Fruit fly (Drosophila melanogaster) whole organism, embryonic: ENCODE measurements around the gene CG7120.

Experiments used
- Abd-B ChIP-seq: fragments of 200-800 bp; sonication (Bioruptor generic); optimal IDR thresholded peaks from 2 replicates; lab custom pipeline; 2018; ENCODE audit warnings: missing biosample characterization, mild to moderate bottlenecking, missing genetic modification characterization, moderate library complexity
- CG10209 ChIP-seq: fragments of 200-800 bp; sonication (Bioruptor generic); optimal IDR thresholded peaks from 3 replicates; lab custom pipeline; 2017; ENCODE audit warnings: missing biosample characterization, mild to moderate bottlenecking, missing genetic modification characterization, missing genetic modification reagents
- CG10543 ChIP-seq: fragments of 200-800 bp; sonication (Bioruptor generic); optimal IDR thresholded peaks from 3 replicates; lab custom pipeline; 2017; ENCODE audit warnings: missing biosample characterization, mild to moderate bottlenecking, missing genetic modification characterization, moderate library complexity
- CG14860 ChIP-seq: fragments of 200-800 bp; sonication (Bioruptor generic); IDR thresholded peaks from 3 replicates; pipeline ENCODE4 v1.3.6; 2022; ENCODE audit warnings: missing biosample characterization, missing genetic modification characterization; ENCODE audit not compliant: partially characterized antibody
- CG16863 ChIP-seq: fragments of 200-800 bp; sonication (Bioruptor generic); optimal IDR thresholded peaks from 3 replicates; lab custom pipeline; 2016; ENCODE audit warnings: missing biosample characterization, missing genetic modification characterization
- CG31224 ChIP-seq: fragments of 200-800 bp; sonication (Bioruptor generic); IDR thresholded peaks from 2 replicates; pipeline ENCODE4 v1.3.6; 2022; ENCODE audit warnings: missing biosample characterization, missing genetic modification characterization
- CG34224 ChIP-seq: fragments of 200-800 bp; sonication (Bioruptor generic); IDR thresholded peaks from 3 replicates; pipeline ENCODE4 v1.3.6; 2022; ENCODE audit warnings: missing biosample characterization, missing genetic modification characterization; ENCODE audit not compliant: partially characterized antibody
- CG42726 ChIP-seq: fragments of 200-800 bp; sonication (Bioruptor generic); IDR thresholded peaks from 2 replicates; pipeline ENCODE4 v1.3.6; 2022; ENCODE audit warnings: missing biosample characterization, missing genetic modification characterization; ENCODE audit not compliant: partially characterized antibody
- CG4730 ChIP-seq: fragments of 200-800 bp; sonication (Bioruptor generic); IDR thresholded peaks from 2 replicates; pipeline ENCODE4 v1.3.6; 2022; ENCODE audit warnings: missing biosample characterization, missing genetic modification characterization
- CG4820 ChIP-seq: fragments of 200-800 bp; sonication (Bioruptor generic); optimal IDR thresholded peaks from 3 replicates; lab custom pipeline; 2016; ENCODE audit warnings: missing biosample characterization, missing genetic modification characterization
- CG6791 ChIP-seq: fragments of 200-800 bp; sonication (Bioruptor generic); IDR thresholded peaks from 3 replicates; pipeline ENCODE4 v1.3.6; 2022; ENCODE audit warnings: missing biosample characterization, missing genetic modification characterization; ENCODE audit not compliant: partially characterized antibody
- CG8944 ChIP-seq: fragments of 200-800 bp; sonication (Bioruptor generic); optimal IDR thresholded peaks from 3 replicates; lab custom pipeline; 2016; ENCODE audit warnings: missing biosample characterization, missing genetic modification characterization
- CG9437 ChIP-seq: fragments of 200-800 bp; sonication (Bioruptor generic); optimal IDR thresholded peaks from 2 replicates; lab custom pipeline; 2018; ENCODE audit warnings: missing biosample characterization, mild to moderate bottlenecking, missing genetic modification characterization
- CG9932 ChIP-seq: fragments of 200-800 bp; sonication (Bioruptor generic); IDR thresholded peaks from 2 replicates; pipeline ENCODE4 v1.3.6; 2022; ENCODE audit warnings: missing biosample characterization, missing genetic modification characterization
- CTCF ChIP-seq: fragments of 200-800 bp; sonication (Bioruptor generic); optimal IDR thresholded peaks from 2 replicates; lab custom pipeline; 2017; ENCODE audit warnings: missing biosample characterization, mild to moderate bottlenecking, missing genetic modification characterization, moderate library complexity
- Camta ChIP-seq: fragments of 200-800 bp; sonication (Bioruptor generic); optimal IDR thresholded peaks from 2 replicates; lab custom pipeline; 2016; ENCODE audit warnings: missing biosample characterization, missing genetic modification characterization
- D ChIP-seq, 2 experiments: fragments of 200-800 bp in 1 of 2; fragments of >200 bp in 1 of 2; sonication (Bioruptor generic) in 1 of 2; optimal IDR thresholded peaks; 2 replicates in 1 of 2; 3 replicates in 1 of 2; lab custom pipeline; 2017; ENCODE audit warnings: mild to moderate bottlenecking in 1 of 2, missing biosample characterization in 1 of 2, missing genetic modification characterization in 1 of 2, missing genetic modification reagents in 1 of 2
- Doc3 ChIP-seq: fragments of 200-800 bp; sonication (Bioruptor generic); IDR thresholded peaks from 3 replicates; pipeline ENCODE4 v1.3.6; 2022; ENCODE audit warnings: missing biosample characterization, missing genetic modification characterization; ENCODE audit not compliant: partially characterized antibody
- Dref ChIP-seq: fragments of 200-800 bp; sonication (Bioruptor generic); IDR thresholded peaks from 2 replicates; pipeline ENCODE4 v1.3.6; 2022; ENCODE audit warnings: missing biosample characterization, missing genetic modification characterization
- HLH3B ChIP-seq: fragments of 200-800 bp; sonication (Bioruptor generic); IDR thresholded peaks from 2 replicates; pipeline ENCODE4 v1.3.6; 2022; ENCODE audit warnings: missing biosample characterization, missing genetic modification characterization
- HLH4C ChIP-seq: fragments of 200-800 bp; sonication (Bioruptor generic); IDR thresholded peaks from 3 replicates; pipeline ENCODE4 v1.3.6; 2022; ENCODE audit warnings: missing biosample characterization, missing genetic modification characterization; ENCODE audit not compliant: partially characterized antibody
- HLH54F ChIP-seq: fragments of 200-800 bp; sonication (Bioruptor generic); optimal IDR thresholded peaks from 3 replicates; lab custom pipeline; 2016; ENCODE audit warnings: missing biosample characterization, missing genetic modification characterization
- Hmr ChIP-seq: fragments of 200-800 bp; sonication (Bioruptor generic); optimal IDR thresholded peaks from 3 replicates; lab custom pipeline; 2017; ENCODE audit warnings: mild to moderate bottlenecking, missing biosample characterization, missing genetic modification reagents, missing genetic modification characterization
- Jarid2 ChIP-seq: fragments of 200-800 bp; sonication (Bioruptor generic); optimal IDR thresholded peaks from 3 replicates; lab custom pipeline; 2017; ENCODE audit warnings: mild to moderate bottlenecking, missing biosample characterization, missing genetic modification reagents, missing genetic modification characterization
- MESR4 ChIP-seq: fragments of 200-800 bp; sonication (Bioruptor generic); optimal IDR thresholded peaks from 2 replicates; lab custom pipeline; 2018; ENCODE audit warnings: missing biosample characterization, mild to moderate bottlenecking, missing genetic modification characterization, moderate library complexity
- Myb ChIP-seq: fragments of 200-800 bp; sonication (Bioruptor generic); optimal IDR thresholded peaks from 2 replicates; lab custom pipeline; 2016; ENCODE audit warnings: missing biosample characterization, missing genetic modification characterization
- Poxn ChIP-seq: fragments of 200-800 bp; sonication (Bioruptor generic); IDR thresholded peaks from 2 replicates; pipeline ENCODE4 v1.3.6; 2022; ENCODE audit warnings: missing biosample characterization, missing genetic modification characterization
- Sox100B ChIP-seq: fragments of 200-800 bp; sonication (Bioruptor generic); optimal IDR thresholded peaks from 3 replicates; lab custom pipeline; 2018; ENCODE audit warnings: missing biosample characterization, mild to moderate bottlenecking, missing genetic modification characterization
- Sox102F ChIP-seq: fragments of 200-800 bp; sonication (Bioruptor generic); optimal IDR thresholded peaks from 2 replicates; lab custom pipeline; 2018; ENCODE audit warnings: missing biosample characterization, mild to moderate bottlenecking, missing genetic modification characterization, moderate library complexity
- Sry-δ ChIP-seq: fragments of 200-800 bp; sonication (Bioruptor generic); optimal IDR thresholded peaks from 2 replicates; lab custom pipeline; 2016; ENCODE audit warnings: missing biosample characterization, missing genetic modification characterization
- Xrp1 ChIP-seq: fragments of 200-800 bp; sonication (Bioruptor generic); IDR thresholded peaks from 2 replicates; pipeline ENCODE4 v1.3.6; 2022; ENCODE audit warnings: missing biosample characterization, missing genetic modification characterization
- ac ChIP-seq: fragments of 200-800 bp; sonication (Bioruptor generic); optimal IDR thresholded peaks from 3 replicates; lab custom pipeline; 2017; ENCODE audit warnings: missing biosample characterization, mild to moderate bottlenecking, missing genetic modification characterization
- aop ChIP-seq: fragments of 200-800 bp; sonication (Bioruptor generic); IDR thresholded peaks from 2 replicates; pipeline ENCODE4 v1.3.6; 2022; ENCODE audit warnings: missing biosample characterization, missing genetic modification characterization
- cato ChIP-seq: fragments of 200-800 bp; sonication (Bioruptor generic); optimal IDR thresholded peaks from 2 replicates; lab custom pipeline; 2016; ENCODE audit warnings: missing biosample characterization, missing genetic modification characterization, borderline replicate concordance
- dpn ChIP-seq, 2 experiments: fragments of 200-800 bp; sonication (Bioruptor generic); optimal IDR thresholded peaks; 3 replicates each; lab custom pipeline; 2016; ENCODE audit warnings: missing biosample characterization in 2 of 2, missing genetic modification characterization in 2 of 2
- fu2 ChIP-seq: fragments of 200-800 bp; sonication (Bioruptor generic); optimal IDR thresholded peaks from 2 replicates; lab custom pipeline; 2016; ENCODE audit warnings: missing biosample characterization, missing genetic modification characterization
- gem ChIP-seq: fragments of 200-800 bp; sonication (Bioruptor generic); optimal IDR thresholded peaks from 2 replicates; lab custom pipeline; 2019; ENCODE audit warnings: missing biosample characterization, mild to moderate bottlenecking, missing genetic modification characterization, moderate library complexity
- grau ChIP-seq: fragments of 200-800 bp; optimal IDR thresholded peaks from 3 replicates; lab custom pipeline; 2019; ENCODE audit warnings: missing biosample characterization, mild to moderate bottlenecking, missing genetic modification characterization, moderate library complexity
- kni ChIP-seq: fragments of 200-800 bp; sonication (Bioruptor generic); optimal IDR thresholded peaks from 3 replicates; lab custom pipeline; 2017; ENCODE audit warnings: mild to moderate bottlenecking, missing biosample characterization, missing genetic modification reagents, missing genetic modification characterization
- nerfin-2 ChIP-seq: fragments of 200-800 bp; sonication (Bioruptor generic); IDR thresholded peaks from 2 replicates; pipeline ENCODE4 v1.3.6; 2022; ENCODE audit warnings: missing biosample characterization, missing genetic modification characterization; ENCODE audit not compliant: partially characterized antibody
- org-1 ChIP-seq: fragments of 200-800 bp; sonication (Bioruptor generic); optimal IDR thresholded peaks from 2 replicates; lab custom pipeline; 2017; ENCODE audit warnings: missing biosample characterization, missing genetic modification characterization
- peb ChIP-seq: fragments of 200-800 bp; sonication (Bioruptor generic); IDR thresholded peaks from 2 replicates; pipeline ENCODE4 v1.3.6; 2022; ENCODE audit warnings: missing biosample characterization, missing genetic modification characterization
- ranshi ChIP-seq: fragments of 200-800 bp; sonication (Bioruptor generic); IDR thresholded peaks from 2 replicates; pipeline ENCODE4 v1.3.6; 2022; ENCODE audit warnings: missing biosample characterization, missing genetic modification characterization
- repo ChIP-seq: fragments of 200-800 bp; sonication (Bioruptor generic); optimal IDR thresholded peaks from 2 replicates; lab custom pipeline; 2016; ENCODE audit warnings: missing biosample characterization, missing genetic modification characterization
- sens-2 ChIP-seq: fragments of 200-800 bp; sonication (Bioruptor generic); IDR thresholded peaks from 2 replicates; pipeline ENCODE4 v1.3.6; 2022; ENCODE audit warnings: missing biosample characterization, missing genetic modification characterization
- shn ChIP-seq: fragments of 200-800 bp; sonication (Bioruptor generic); optimal IDR thresholded peaks from 3 replicates; lab custom pipeline; 2016; ENCODE audit warnings: missing biosample characterization, missing genetic modification characterization
- stwl ChIP-seq: fragments of 200-800 bp; sonication (Bioruptor generic); optimal IDR thresholded peaks from 3 replicates; lab custom pipeline; 2018; ENCODE audit warnings: missing biosample characterization, mild to moderate bottlenecking, missing genetic modification characterization, moderate library complexity
- trh ChIP-seq: fragments of 200-800 bp; sonication (Bioruptor generic); optimal IDR thresholded peaks from 2 replicates; lab custom pipeline; 2016; ENCODE audit warnings: missing biosample characterization, missing genetic modification characterization
- twi ChIP-seq: fragments of 200-800 bp; optimal IDR thresholded peaks from 2 replicates; lab custom pipeline; 2019; ENCODE audit warnings: missing biosample characterization, mild to moderate bottlenecking, missing genetic modification characterization, moderate library complexity
- wek ChIP-seq: fragments of 200-800 bp; sonication (Bioruptor generic); optimal IDR thresholded peaks from 3 replicates; lab custom pipeline; 2018; ENCODE audit warnings: missing biosample characterization, mild to moderate bottlenecking, missing genetic modification characterization, moderate library complexity

Gene CG7120

DNA sequence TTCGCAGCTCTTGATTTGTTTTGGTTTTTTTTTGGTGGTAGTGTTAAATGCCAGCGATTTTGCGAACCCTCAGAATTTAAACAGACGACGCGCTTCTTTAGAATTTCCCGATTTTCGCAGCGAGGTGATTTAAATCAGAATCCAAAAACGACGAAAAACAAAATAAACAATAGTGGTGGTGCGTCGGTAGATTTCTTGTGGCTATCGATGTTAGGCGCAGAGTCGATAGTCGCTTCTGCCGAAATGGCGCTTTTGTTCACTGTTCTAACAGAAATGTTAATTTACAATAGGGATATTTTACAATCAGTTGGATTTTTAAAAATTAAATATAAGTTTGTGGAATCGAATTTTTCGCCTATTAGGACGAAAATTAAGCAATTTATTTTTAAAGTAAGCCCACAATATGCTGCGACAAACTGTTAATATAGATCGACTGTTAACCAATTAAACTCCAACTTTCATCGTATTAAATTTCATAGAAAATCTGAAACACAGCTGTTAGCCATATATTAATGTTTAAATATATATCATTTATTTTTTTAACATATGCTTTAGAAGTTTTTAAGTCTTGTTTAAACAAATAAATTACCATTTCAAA, 53.5 kb downstream of the CG7120 start, which contains the start of gene CG6983 (continued):
- peak; percentile 61 for TF ChIP-seq Doc3
- no peak; the same call in 1 of the 2 replicates for TF ChIP-seq Xrp1 (GFP tag; lab: Robert Waterston, UW)
- TF ChIP-seq Jarid2 (GFP tag; lab: Kevin White, UChicago), result no peak
- TF ChIP-seq repo (GFP tag; lab: Kevin White, UChicago), result no peak
- TF ChIP-seq MESR4 (GFP tag; lab: Kevin White, UChicago), result peak; percentile 56
- TF ChIP-seq cato (GFP tag; lab: Kevin White, UChicago), result no peak
- TF ChIP-seq CG31224, result no peak
- peak; percentile 8; the same call in 1 of the 2 replicates for TF ChIP-seq CG9932 (GFP tag; lab: Robert Waterston, UW)
- peak; percentile 72 for TF ChIP-seq CG42726 (GFP tag; lab: Robert Waterston, UW)
- TF ChIP-seq Dref (GFP tag; lab: Robert Waterston, UW), result peak; percentile 85
- no peak for TF ChIP-seq CG9437 (GFP tag; lab: Kevin White, UChicago)
- no peak for TF ChIP-seq CG10209
- peak; percentile 91 for TF ChIP-seq wek (GFP tag; lab: Kevin White, UChicago)
- TF ChIP-seq shn, result no peak
- no peak for TF ChIP-seq ac (GFP tag; lab: Kevin White, UChicago)
- no peak for TF ChIP-seq CG8944 (GFP tag; lab: Kevin White, UChicago)
- TF ChIP-seq Camta (GFP tag; lab: Kevin White, UChicago), result no peak
- no peak for TF ChIP-seq CG4730 (GFP tag; lab: Robert Waterston, UW)
- TF ChIP-seq Sox102F, result peak; percentile 5
- TF ChIP-seq grau (tag; lab: Kevin White, UChicago), result no peak
- no peak for TF ChIP-seq aop (GFP tag; lab: Robert Waterston, UW)
- no peak for TF ChIP-seq peb (GFP tag; lab: Robert Waterston, UW)
- no peak for TF ChIP-seq gem (tag; lab: Kevin White, UChicago)
- no peak for TF ChIP-seq CG4820 (GFP tag; lab: Kevin White, UChicago)
- peak; percentile 76 for TF ChIP-seq HLH4C
- no peak for TF ChIP-seq nerfin-2 (GFP tag; lab: Robert Waterston, UW)
- TF ChIP-seq ranshi (GFP tag; lab: Robert Waterston, UW), result no peak
- TF ChIP-seq org-1 (GFP tag; lab: Kevin White, UChicago), result no peak
- TF ChIP-seq HLH54F (GFP tag; lab: Kevin White, UChicago), result no peak
- TF ChIP-seq Hmr (GFP tag; lab: Kevin White, UChicago), result no peak
- no peak for TF ChIP-seq CG14860
- TF ChIP-seq trh (GFP tag; lab: Kevin White, UChicago), result no peak
- no peak for TF ChIP-seq Abd-B (GFP tag; lab: Kevin White, UChicago)
- no peak for TF ChIP-seq kni (GFP tag; lab: Kevin White, UChicago)
- no peak for TF ChIP-seq CG16863 (GFP tag; lab: Kevin White, UChicago)
- peak; percentile 94 for TF ChIP-seq Sry-δ (GFP tag; lab: Kevin White, UChicago)
- TF ChIP-seq Sox100B (GFP tag; lab: Kevin White, UChicago), result no peak
- TF ChIP-seq twi (tag; lab: Kevin White, UChicago), result no peak
- no peak for TF ChIP-seq D (optimal IDR thresholded peaks at IDR 0.05; lab: Kevin White, UChicago)
- no peak for TF ChIP-seq D (GFP tag; optimal IDR thresholded peaks at IDR 0.05; lab: Kevin White, UChicago)
- no peak for TF ChIP-seq CG10543
- TF ChIP-seq HLH3B (GFP tag; lab: Robert Waterston, UW), result no peak
- TF ChIP-seq Poxn (GFP tag; lab: Robert Waterston, UW), result no peak
- peak; percentile 88 for TF ChIP-seq CG6791
- TF ChIP-seq Myb (GFP tag; lab: Kevin White, UChicago), result peak; percentile 82
- peak; percentile 75; the same call in 2 of the 3 replicates for TF ChIP-seq CG34224
- peak; percentile 16 for TF ChIP-seq stwl (tag; lab: Kevin White, UChicago)
- no peak for TF ChIP-seq sens-2
- TF ChIP-seq CTCF (GFP tag; lab: Kevin White, UChicago), result peak; percentile 96
- TF ChIP-seq dpn (GFP tag; optimal IDR thresholded peaks at IDR 0.05; lab: Kevin White, UChicago), result peak in 1 of 2 experiments; percentile 0
- TF ChIP-seq fu2 (GFP tag; lab: Kevin White, UChicago), result no peak
